Worm (Caenorhabditis elegans): ENCODE results near the gene unc-60.

ce11 chrV:1434398-1434797, 40.5 kb upstream of the unc-60 start:
- TF ChIP-seq pqm-1 (tag; optimal IDR thresholded peaks at IDR 0.05) (no peak), F37D6.2 (tag; optimal IDR thresholded peaks at IDR 0.05) (no peak), lin-39 (tag; optimal IDR thresholded peaks at IDR 0.05) (no peak), nhr-28 (tag; optimal IDR thresholded peaks at IDR 0.05) (no peak), nhr-76 (tag; optimal IDR thresholded peaks at IDR 0.05) (no peak), zag-1 (tag; optimal IDR thresholded peaks at IDR 0.05) (no peak), ces-1 (GFP tag; optimal IDR thresholded peaks at IDR 0.05) (no peak), nhr-237 (tag; optimal IDR thresholded peaks at IDR 0.05) (no peak)

Data from whole organism, L4 larva.